Fruit fly (Drosophila melanogaster): ENCODE data around the gene ScsbetaA.
A peak's percentile ranks its signal among the peaks of the same experiment; 100 is the strongest.

DNA sequence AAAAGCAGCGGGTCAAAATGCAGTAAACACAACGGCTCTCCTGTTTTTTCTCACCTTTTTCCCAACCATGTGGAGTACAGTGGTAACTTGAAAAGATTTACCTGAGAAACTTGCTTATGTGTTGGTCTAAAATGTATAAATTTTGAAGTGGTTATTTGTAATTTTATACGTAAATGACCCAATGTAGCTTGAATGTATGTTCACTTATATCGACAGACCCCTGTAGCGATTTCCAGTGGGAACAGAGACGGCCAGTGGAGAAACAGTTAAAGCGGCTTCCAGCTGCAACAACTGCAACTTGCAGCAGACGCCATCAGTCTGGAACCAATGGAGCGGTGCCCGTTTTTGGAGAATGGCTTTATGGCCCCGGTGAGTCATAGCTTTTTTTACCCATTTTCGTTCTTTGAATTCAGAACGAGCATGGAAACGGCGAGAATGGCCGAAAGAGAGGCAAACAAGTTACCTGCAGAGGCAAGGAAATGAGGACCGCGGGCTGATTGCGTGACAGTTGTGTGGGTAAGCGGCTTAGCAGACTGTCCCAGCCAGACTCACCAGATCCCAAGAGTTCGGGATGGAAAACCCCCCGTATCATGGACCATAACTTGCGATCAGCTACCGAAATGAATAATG lies 12.5 kb upstream of the ScsbetaA start:
- TF ChIP-seq Ets98B (GFP tag; IDR thresholded peaks at IDR 0.05): peak; percentile 92
- peak; percentile 81 for TF ChIP-seq CG13204 (GFP tag; optimal IDR thresholded peaks at IDR 0.05)
- TF ChIP-seq Pif1B (GFP tag; optimal IDR thresholded peaks at IDR 0.05): peak; percentile 89
- TF ChIP-seq CG17806 (tag; optimal IDR thresholded peaks at IDR 0.05): peak; percentile 96
- peak; percentile 95 for TF ChIP-seq gl (tag; optimal IDR thresholded peaks at IDR 0.05)
- peak; percentile 90 for TF ChIP-seq CG4496 (GFP tag; IDR thresholded peaks at IDR 0.05)
- peak; percentile 89 for TF ChIP-seq CG8301 (tag; optimal IDR thresholded peaks at IDR 0.05)
- TF ChIP-seq CG15710 (tag; optimal IDR thresholded peaks at IDR 0.05): peak; percentile 92
- TF ChIP-seq EcR (GFP tag; optimal IDR thresholded peaks at IDR 0.05): peak; percentile 69
- TF ChIP-seq CG9948 (tag; optimal IDR thresholded peaks at IDR 0.05): peak; percentile 95
- TF ChIP-seq Snoo (tag; optimal IDR thresholded peaks at IDR 0.05): peak; percentile 89
- TF ChIP-seq fd96Ca (GFP tag; IDR thresholded peaks at IDR 0.05): peak; percentile 87
